Fruit fly (Drosophila melanogaster): Measurements from ENCODE around the gene CG14309.

DNA sequence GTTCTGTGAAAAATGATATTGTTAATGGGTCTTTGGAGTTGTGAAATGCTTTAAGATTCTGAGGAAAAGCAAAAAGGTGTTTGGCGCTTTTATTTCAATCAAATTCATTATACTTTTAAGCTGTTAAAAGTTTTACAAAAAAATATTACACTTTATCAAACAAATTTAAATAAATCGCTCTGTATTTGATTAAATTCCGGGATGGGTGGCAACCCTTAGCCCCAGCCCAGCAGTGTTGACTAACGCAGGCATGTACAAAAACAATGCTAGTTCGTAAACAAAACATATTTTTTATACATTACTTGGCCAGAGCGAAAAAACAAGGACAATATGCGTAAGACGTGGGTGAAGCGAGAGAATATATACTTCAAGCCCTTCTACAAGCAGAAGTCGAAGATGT is 19.8 kb upstream of the CG14309 start, which contains the start of gene CG7685:
- TF ChIP-seq CTCF (optimal IDR thresholded peaks at IDR 0.05), result no peak
- no peak for TF ChIP-seq CG8478 (optimal IDR thresholded peaks at IDR 0.05)

All from S2 (cell line).